Fruit fly (Drosophila melanogaster) whole organism, embryonic: ENCODE data around the gene Vps29.

Source experiments
- Blimp-1 ChIP-seq: fragments of 200-800 bp; sonication (Bioruptor generic); optimal IDR thresholded peaks from 3 replicates; lab custom pipeline; 2018; ENCODE audit warnings: missing biosample characterization, missing genetic modification characterization, mild to moderate bottlenecking, moderate library complexity, missing genetic modification reagents
- CG10543 ChIP-seq: fragments of 200-800 bp; sonication (Bioruptor generic); optimal IDR thresholded peaks from 3 replicates; lab custom pipeline; 2017; ENCODE audit warnings: missing biosample characterization, mild to moderate bottlenecking, missing genetic modification characterization, moderate library complexity
- CG11560 ChIP-seq: fragments of 200-800 bp; sonication (Bioruptor generic); IDR thresholded peaks from 3 replicates; pipeline ENCODE4 v1.3.6; 2022; ENCODE audit warnings: missing biosample characterization, missing genetic modification characterization
- CG12299 ChIP-seq: fragments of 200-800 bp; sonication (Bioruptor generic); optimal IDR thresholded peaks from 2 replicates; lab custom pipeline; 2018; ENCODE audit warnings: missing biosample characterization, mild to moderate bottlenecking, missing genetic modification characterization
- CG12942 ChIP-seq: fragments of 200-800 bp; sonication (Bioruptor generic); optimal IDR thresholded peaks from 3 replicates; lab custom pipeline; 2016; ENCODE audit warnings: missing biosample characterization, missing genetic modification characterization
- CG13287 ChIP-seq: fragments of 200-800 bp; sonication (Bioruptor generic); IDR thresholded peaks from 2 replicates; pipeline ENCODE4 v1.3.6; 2022; ENCODE audit warnings: missing biosample characterization, missing genetic modification characterization; ENCODE audit not compliant: partially characterized antibody
- CG14050 ChIP-seq: fragments of 200-800 bp; sonication (Bioruptor generic); IDR thresholded peaks from 3 replicates; pipeline ENCODE4 v1.3.6; 2022; ENCODE audit warnings: missing biosample characterization, missing genetic modification characterization
- CG16863 ChIP-seq: fragments of 200-800 bp; sonication (Bioruptor generic); optimal IDR thresholded peaks from 3 replicates; lab custom pipeline; 2016; ENCODE audit warnings: missing biosample characterization, missing genetic modification characterization
- CG17328 ChIP-seq: fragments of 200-800 bp; sonication (Bioruptor generic); IDR thresholded peaks from 2 replicates; pipeline ENCODE4 v1.3.6; 2022; ENCODE audit warnings: missing biosample characterization, missing genetic modification characterization
- CG17802 ChIP-seq: fragments of 200-800 bp; sonication (Bioruptor generic); optimal IDR thresholded peaks from 2 replicates; lab custom pipeline; 2018; ENCODE audit warnings: missing biosample characterization, mild to moderate bottlenecking, missing genetic modification characterization, moderate library complexity
- CG17829 ChIP-seq: fragments of 200-800 bp; optimal IDR thresholded peaks from 2 replicates; lab custom pipeline; 2019; ENCODE audit warnings: missing biosample characterization, mild to moderate bottlenecking, missing genetic modification characterization, moderate library complexity
- CG18764 ChIP-seq: fragments of 200-800 bp; sonication (Bioruptor generic); optimal IDR thresholded peaks from 3 replicates; lab custom pipeline; 2016; ENCODE audit warnings: missing biosample characterization, missing genetic modification characterization
- CG30403 ChIP-seq: fragments of 200-800 bp; sonication (Bioruptor generic); optimal IDR thresholded peaks from 3 replicates; lab custom pipeline; 2016; ENCODE audit warnings: missing biosample characterization, missing genetic modification characterization
- CG31388 ChIP-seq: fragments of 200-800 bp; sonication (Bioruptor generic); optimal IDR thresholded peaks from 2 replicates; lab custom pipeline; 2016; ENCODE audit warnings: missing biosample characterization, missing genetic modification characterization
- CG4328 ChIP-seq: fragments of 200-800 bp; sonication (Bioruptor generic); optimal IDR thresholded peaks from 3 replicates; lab custom pipeline; 2017; ENCODE audit warnings: missing biosample characterization, missing genetic modification reagents, missing genetic modification characterization
- CG6854 ChIP-seq: fragments of 200-800 bp; sonication (Bioruptor generic); optimal IDR thresholded peaks from 3 replicates; lab custom pipeline; 2017; ENCODE audit warnings: missing biosample characterization, mild to moderate bottlenecking, missing genetic modification characterization
- CG8765 ChIP-seq: fragments of 200-800 bp; sonication (Bioruptor generic); IDR thresholded peaks from 2 replicates; pipeline ENCODE4 v1.3.6; 2022; ENCODE audit warnings: missing biosample characterization, missing genetic modification characterization
- CG8944 ChIP-seq: fragments of 200-800 bp; sonication (Bioruptor generic); optimal IDR thresholded peaks from 3 replicates; lab custom pipeline; 2016; ENCODE audit warnings: missing biosample characterization, missing genetic modification characterization
- Ets65A ChIP-seq: fragments of 200-800 bp; sonication (Bioruptor generic); peaks from one replicate; lab custom pipeline; 2016; ENCODE audit warnings: missing biosample characterization, missing genetic modification characterization
- GATAe ChIP-seq: fragments of 200-800 bp; sonication (Bioruptor generic); conservative IDR thresholded peaks from 2 replicates; pipeline ENCODE4 v1.3.6; 2022; ENCODE audit warnings: missing biosample characterization, missing genetic modification characterization
- Gsc ChIP-seq: fragments of 200-800 bp; sonication (Bioruptor generic); IDR thresholded peaks from 2 replicates; pipeline ENCODE4 v1.3.6; 2022; ENCODE audit warnings: missing biosample characterization, missing genetic modification characterization
- Hr39 ChIP-seq: fragments of >200 bp; optimal IDR thresholded peaks from 2 replicates; lab custom pipeline; 2017
- Mad ChIP-seq: fragments of 200-800 bp; sonication (Bioruptor generic); optimal IDR thresholded peaks from 2 replicates; lab custom pipeline; 2016; ENCODE audit warnings: missing biosample characterization, missing genetic modification characterization
- Myb ChIP-seq: fragments of 200-800 bp; sonication (Bioruptor generic); optimal IDR thresholded peaks from 2 replicates; lab custom pipeline; 2016; ENCODE audit warnings: missing biosample characterization, missing genetic modification characterization
- NFAT ChIP-seq: fragments of 200-800 bp; sonication (Bioruptor generic); IDR thresholded peaks from 2 replicates; pipeline ENCODE4 v1.3.6; 2022; ENCODE audit warnings: missing biosample characterization, missing genetic modification characterization
- Nf-YB ChIP-seq: fragments of 200-800 bp; sonication (Bioruptor generic); optimal IDR thresholded peaks from 3 replicates; lab custom pipeline; 2019; ENCODE audit warnings: missing biosample characterization, mild to moderate bottlenecking, missing genetic modification characterization, moderate library complexity
- Nf-YC ChIP-seq: fragments of 200-800 bp; optimal IDR thresholded peaks from 3 replicates; lab custom pipeline; 2019; ENCODE audit warnings: missing biosample characterization, mild to moderate bottlenecking, missing genetic modification characterization, moderate library complexity
- Oaz ChIP-seq: fragments of 200-800 bp; sonication (Bioruptor generic); IDR thresholded peaks from 2 replicates; pipeline ENCODE4 v1.3.6; 2022; ENCODE audit warnings: missing biosample characterization, missing genetic modification characterization
- Optix ChIP-seq: fragments of 200-800 bp; sonication (Bioruptor generic); IDR thresholded peaks from 3 replicates; pipeline ENCODE4 v1.3.6; 2022; ENCODE audit warnings: missing biosample characterization, missing genetic modification characterization
- Pdp1 ChIP-seq, 2 experiments: fragments of 200-800 bp; sonication (Bioruptor generic); optimal IDR thresholded peaks; 3 replicates each; lab custom pipeline; 2016; ENCODE audit warnings: missing biosample characterization in 2 of 2, missing genetic modification characterization in 2 of 2, mild to moderate bottlenecking in 1 of 2, moderate library complexity in 1 of 2
- Sin3A ChIP-seq: fragments of >200 bp; optimal IDR thresholded peaks from 2 replicates; lab custom pipeline; 2018
- aop ChIP-seq: fragments of 200-800 bp; sonication (Bioruptor generic); IDR thresholded peaks from 2 replicates; pipeline ENCODE4 v1.3.6; 2022; ENCODE audit warnings: missing biosample characterization, missing genetic modification characterization
- br ChIP-seq: fragments of >200 bp; optimal IDR thresholded peaks from 2 replicates; lab custom pipeline; 2017
- btn ChIP-seq: fragments of 200-800 bp; sonication (Bioruptor generic); optimal IDR thresholded peaks from 2 replicates; lab custom pipeline; 2016; ENCODE audit warnings: missing biosample characterization, missing genetic modification characterization
- chinmo ChIP-seq: fragments of 200-800 bp; sonication (Bioruptor generic); IDR thresholded peaks from 4 replicates; pipeline ENCODE4 v1.3.6; 2022; ENCODE audit warnings: missing biosample characterization, missing genetic modification characterization; ENCODE audit not compliant: partially characterized antibody
- chn ChIP-seq: fragments of 200-800 bp; sonication (Bioruptor generic); optimal IDR thresholded peaks from 2 replicates; lab custom pipeline; 2016; ENCODE audit warnings: missing biosample characterization, missing genetic modification characterization
- crp ChIP-seq, 2 experiments: fragments of 200-800 bp; sonication (Bioruptor generic); optimal IDR thresholded peaks; 2 replicates in 1 of 2; 3 replicates in 1 of 2; lab custom pipeline; 2017; ENCODE audit warnings: missing biosample characterization in 2 of 2, missing genetic modification characterization in 2 of 2, mild to moderate bottlenecking in 1 of 2, moderate library complexity in 1 of 2
- dimm ChIP-seq: fragments of 200-800 bp; sonication (Bioruptor generic); IDR thresholded peaks from 2 replicates; pipeline ENCODE4 v1.3.6; 2022; ENCODE audit warnings: missing biosample characterization, missing genetic modification characterization
- ewg ChIP-seq: fragments of 200-800 bp; sonication (Bioruptor generic); optimal IDR thresholded peaks from 3 replicates; lab custom pipeline; 2017; ENCODE audit warnings: mild to moderate bottlenecking, missing biosample characterization, missing genetic modification reagents, missing genetic modification characterization
- fru ChIP-seq: fragments of >200 bp; optimal IDR thresholded peaks from 2 replicates; lab custom pipeline; 2017
- gsb ChIP-seq: fragments of 200-800 bp; sonication (Bioruptor generic); IDR thresholded peaks from 2 replicates; pipeline ENCODE4 v1.3.6; 2022; ENCODE audit warnings: missing biosample characterization, missing genetic modification characterization
- gt ChIP-seq: fragments of 200-800 bp; sonication (Bioruptor generic); IDR thresholded peaks from 2 replicates; pipeline ENCODE4 v1.3.6; 2022; ENCODE audit warnings: missing biosample characterization, missing genetic modification characterization
- ken ChIP-seq: fragments of 200-800 bp; sonication (Bioruptor generic); IDR thresholded peaks from 3 replicates; pipeline ENCODE4 v1.3.6; 2022; ENCODE audit warnings: missing biosample characterization, missing genetic modification characterization
- pros ChIP-seq: fragments of 200-800 bp; sonication (Bioruptor generic); optimal IDR thresholded peaks from 3 replicates; lab custom pipeline; 2019; ENCODE audit warnings: missing biosample characterization, mild to moderate bottlenecking, missing genetic modification characterization, moderate library complexity
- schlank ChIP-seq: fragments of 200-800 bp; sonication (Bioruptor generic); optimal IDR thresholded peaks from 2 replicates; lab custom pipeline; 2018; ENCODE audit warnings: missing biosample characterization, mild to moderate bottlenecking, missing genetic modification characterization
- scrt ChIP-seq: fragments of 200-800 bp; sonication (Bioruptor generic); optimal IDR thresholded peaks from 2 replicates; lab custom pipeline; 2018; ENCODE audit warnings: missing biosample characterization, mild to moderate bottlenecking, missing genetic modification characterization, moderate library complexity
- sens ChIP-seq: fragments of 200-800 bp; sonication (Bioruptor generic); peaks from one replicate; lab custom pipeline; 2016; ENCODE audit warnings: missing biosample characterization, missing genetic modification characterization
- sens-2 ChIP-seq: fragments of 200-800 bp; sonication (Bioruptor generic); IDR thresholded peaks from 2 replicates; pipeline ENCODE4 v1.3.6; 2022; ENCODE audit warnings: missing biosample characterization, missing genetic modification characterization
- sima ChIP-seq: fragments of 200-800 bp; sonication (Bioruptor generic); optimal IDR thresholded peaks from 2 replicates; lab custom pipeline; 2016; ENCODE audit warnings: missing biosample characterization, missing genetic modification characterization
- ssp ChIP-seq: fragments of 200-800 bp; sonication (Bioruptor generic); IDR thresholded peaks from 2 replicates; pipeline ENCODE4 v1.3.6; 2022; ENCODE audit warnings: missing biosample characterization, missing genetic modification characterization
- wor ChIP-seq: fragments of 200-800 bp; sonication (Bioruptor generic); IDR thresholded peaks from 2 replicates; pipeline ENCODE4 v1.3.6; 2022; ENCODE audit warnings: missing biosample characterization, missing genetic modification characterization
- zfh2 ChIP-seq: fragments of 200-800 bp; sonication (Bioruptor generic); optimal IDR thresholded peaks from 2 replicates; lab custom pipeline; 2016; ENCODE audit warnings: missing biosample characterization, missing genetic modification characterization

Vps29 gene

dm6 chr2L:1108029-1108688 lies 42.4 kb upstream of the Vps29 start, which contains the start of the genes PolrMT and CG14339 (continued):
- no peak for TF ChIP-seq sima
- TF ChIP-seq Nf-YB, result no peak
- TF ChIP-seq CG17829 (tag; lab: Kevin White, UChicago), result peak; percentile 35
- no peak for TF ChIP-seq CG16863
- TF ChIP-seq Hr39, result no peak
- TF ChIP-seq schlank (tag; lab: Kevin White, UChicago), result no peak
- TF ChIP-seq CG13287 (GFP tag; lab: Robert Waterston, UW), result peak; percentile 49; the same call in 1 of the 2 replicates
- TF ChIP-seq Nf-YC (tag; lab: Kevin White, UChicago), result no peak
- TF ChIP-seq CG8944 (GFP tag; lab: Kevin White, UChicago), result peak; percentile 52
- no peak for TF ChIP-seq GATAe (GFP tag; lab: Robert Waterston, UW)
- peak; percentile 74 for TF ChIP-seq chn
- peak; percentile 15 for TF ChIP-seq CG12942 (GFP tag; lab: Kevin White, UChicago)
- peak; percentile 96 to 99 for TF ChIP-seq crp (GFP tag; optimal IDR thresholded peaks at IDR 0.05; lab: Kevin White, UChicago)
- 0 out of 3 replicates have a peak, but pooled peaks have one; percentile 41 for TF ChIP-seq Optix (GFP tag; lab: Robert Waterston, UW)
- TF ChIP-seq CG11560 (tag; lab: Robert Waterston, UW), result no peak
- no peak for TF ChIP-seq CG12299 (tag; lab: Kevin White, UChicago)
- TF ChIP-seq CG18764 (GFP tag; lab: Kevin White, UChicago), result no peak
- peak; percentile 58 for TF ChIP-seq CG30403
- TF ChIP-seq CG14050, result no peak
- no peak for TF ChIP-seq gt (GFP tag; lab: Robert Waterston, UW)
- TF ChIP-seq Sin3A (lab: Kevin White, UChicago), result peak; percentile 85
- TF ChIP-seq Mad (GFP tag; lab: Kevin White, UChicago), result no peak
- TF ChIP-seq btn (GFP tag; lab: Kevin White, UChicago), result no peak
- no peak for TF ChIP-seq CG8765 (GFP tag; lab: Robert Waterston, UW)
- no peak for TF ChIP-seq wor
- peak; percentile 1 for TF ChIP-seq zfh2
- TF ChIP-seq Gsc (GFP tag; lab: Robert Waterston, UW), result no peak
- no peak for TF ChIP-seq br (lab: Kevin White, UChicago)
- TF ChIP-seq sens-2 (GFP tag; lab: Robert Waterston, UW), result no peak; the same call in 1 of the 2 replicates
- peak; percentile 43 for TF ChIP-seq CG10543 (GFP tag; lab: Kevin White, UChicago)
- no peak for TF ChIP-seq CG4328 (GFP tag; lab: Kevin White, UChicago)
- TF ChIP-seq pros, result no peak
- no peak for TF ChIP-seq gsb (GFP tag; lab: Robert Waterston, UW)
- TF ChIP-seq Oaz, result no peak
- TF ChIP-seq fru (lab: Kevin White, UChicago), result no peak
- peak in 1 of 2 experiments; percentile 100 for TF ChIP-seq Pdp1 (GFP tag; optimal IDR thresholded peaks at IDR 0.05; lab: Kevin White, UChicago)

- no peak for TF ChIP-seq CG6854 (GFP tag; lab: Kevin White, UChicago)
- no peak for TF ChIP-seq aop (GFP tag; lab: Robert Waterston, UW)
- no peak for TF ChIP-seq Myb (GFP tag; lab: Kevin White, UChicago)
Measured at dm6 chr2L:1112641-1113040, 37.9 kb upstream of the Vps29 start, which contains the start of gene CG14340. TSS of gene CG14340 (plus strand) at chr2L:1112941.

DNA sequence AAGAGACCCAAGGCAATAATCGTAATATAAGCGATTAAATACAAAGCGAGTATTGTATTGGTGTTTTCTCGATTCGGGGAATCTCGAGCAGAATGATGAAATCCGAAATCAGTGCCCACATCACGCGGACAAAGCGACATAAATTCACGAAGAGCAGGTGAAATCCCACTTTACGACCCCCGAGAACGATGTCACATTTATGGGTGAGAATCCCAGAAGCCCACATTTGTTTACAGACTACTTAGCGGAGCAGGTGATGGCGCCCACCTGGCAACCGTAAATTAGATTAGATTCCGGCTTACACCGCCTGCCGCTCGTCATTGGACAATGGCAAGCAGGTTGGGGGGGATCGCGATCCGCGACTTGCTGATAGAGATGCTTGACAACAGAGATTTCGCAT lies 36.3 kb upstream of the Vps29 start:
- no peak for TF ChIP-seq CG8765 (GFP tag; lab: Robert Waterston, UW)
- no peak for TF ChIP-seq gt (GFP tag; lab: Robert Waterston, UW)
- TF ChIP-seq ewg (GFP tag; lab: Kevin White, UChicago), result no peak
- TF ChIP-seq ssp, result no peak
- no peak for TF ChIP-seq CG17802
- TF ChIP-seq Ets65A (GFP tag; lab: Kevin White, UChicago), result no peak
- TF ChIP-seq ken (GFP tag; lab: Robert Waterston, UW), result no peak
- no peak for TF ChIP-seq chinmo (GFP tag; lab: Robert Waterston, UW)
- no peak for TF ChIP-seq CG31388 (GFP tag; lab: Kevin White, UChicago)
- TF ChIP-seq scrt (GFP tag; lab: Kevin White, UChicago), result no peak
- no peak for TF ChIP-seq CG14050
- TF ChIP-seq CG17328 (GFP tag; lab: Robert Waterston, UW), result no peak
- TF ChIP-seq sens (GFP tag; lab: Kevin White, UChicago), result no peak
- TF ChIP-seq Blimp-1, result no peak
- no peak for TF ChIP-seq NFAT (GFP tag; lab: Robert Waterston, UW)
- TF ChIP-seq dimm, result no peak
